Fruit fly (Drosophila melanogaster): ENCODE data around the gene CG8064.

CG8064 gene

DNA sequence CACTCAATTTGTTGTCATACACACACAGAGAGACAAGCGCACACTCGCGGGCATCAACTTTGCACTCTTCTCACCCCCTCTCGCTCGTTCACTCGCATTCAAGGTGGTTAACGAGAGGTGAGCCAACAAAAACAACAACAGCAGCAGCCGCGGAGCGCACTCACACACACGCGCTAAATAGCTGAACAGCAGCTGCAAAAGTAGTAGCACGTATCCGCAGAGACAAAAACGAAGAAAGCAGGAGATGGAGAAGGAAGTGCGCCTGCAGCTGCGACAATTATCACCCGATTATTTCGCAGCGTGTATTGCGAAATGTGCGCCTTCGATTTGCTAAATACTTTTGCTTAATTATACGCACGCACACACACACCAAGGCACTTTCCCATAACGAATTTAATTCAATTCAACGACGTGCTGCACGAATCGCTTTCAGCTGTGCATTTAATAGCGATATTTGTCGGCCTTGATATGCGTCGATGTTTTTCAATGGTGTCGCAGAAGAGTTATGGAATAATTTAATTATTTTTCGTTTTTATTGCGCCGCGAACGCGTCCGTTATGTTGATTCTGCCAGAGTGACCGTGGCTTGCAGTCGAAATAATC, 14.9 kb downstream of the CG8064 start:
- TF ChIP-seq h (optimal IDR thresholded peaks at IDR 0.05) (no peak), ttk (optimal IDR thresholded peaks at IDR 0.05) (no peak), Myc (optimal IDR thresholded peaks at IDR 0.05) (no peak), insv (optimal IDR thresholded peaks at IDR 0.05) (no peak), psq (optimal IDR thresholded peaks at IDR 0.05) (no peak), Sin3A (optimal IDR thresholded peaks at IDR 0.05) (no peak)

DNA sequence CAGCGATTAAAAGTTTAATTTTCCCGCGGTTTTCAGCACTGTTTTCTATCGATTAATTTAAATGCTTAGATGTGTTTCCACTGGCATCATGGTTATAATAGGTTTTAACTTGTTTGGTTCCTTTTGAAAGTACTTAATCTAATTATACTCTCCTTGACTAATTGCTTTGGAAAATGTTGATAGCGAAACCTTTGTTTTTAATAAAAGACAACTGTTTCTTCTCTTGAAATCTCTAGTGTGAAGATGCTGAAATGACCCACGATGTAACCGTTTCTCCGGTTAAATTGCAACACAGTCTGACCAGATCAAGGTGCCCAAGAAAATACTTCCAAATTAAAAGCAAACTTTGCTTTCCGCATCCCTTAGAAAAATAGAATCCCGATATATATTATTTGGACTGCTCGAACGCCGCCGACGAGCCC, 15.5 kb downstream of the CG8064 start, which contains the start of gene Dlc90F:
TSS of gene Dlc90F (plus strand) at position 330 of the 422 bp plus-strand sequence.
- TF ChIP-seq Sin3A (optimal IDR thresholded peaks at IDR 0.05) (no peak), ttk (optimal IDR thresholded peaks at IDR 0.05) (no peak), h (optimal IDR thresholded peaks at IDR 0.05) (no peak), insv (optimal IDR thresholded peaks at IDR 0.05) (no peak), psq (optimal IDR thresholded peaks at IDR 0.05) (no peak), Myc (optimal IDR thresholded peaks at IDR 0.05) (no peak)

DNA sequence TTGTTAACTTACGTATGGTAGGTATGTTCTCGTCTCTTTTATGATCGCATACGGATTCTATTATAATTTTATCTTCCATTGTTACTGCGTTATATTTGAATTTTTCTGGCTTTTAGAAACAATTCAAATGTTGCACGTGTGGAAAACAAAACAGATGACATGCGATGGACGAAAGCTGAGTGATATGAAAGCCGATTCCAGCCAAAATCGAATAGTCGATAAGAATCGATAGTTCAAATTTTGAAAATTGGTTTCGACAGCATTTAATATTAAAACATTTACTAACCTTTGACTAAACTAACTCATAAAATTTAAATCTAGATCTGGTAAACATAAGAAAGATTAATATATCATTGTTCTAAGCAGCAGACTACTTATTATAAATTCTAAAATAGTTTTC, 18.1 kb downstream of the CG8064 start, which contains the start of gene Polr1E:
TSS of gene Polr1E (minus strand) at position 160 of the 400 bp plus-strand sequence.
- TF ChIP-seq psq (optimal IDR thresholded peaks at IDR 0.05): no peak

DNA sequence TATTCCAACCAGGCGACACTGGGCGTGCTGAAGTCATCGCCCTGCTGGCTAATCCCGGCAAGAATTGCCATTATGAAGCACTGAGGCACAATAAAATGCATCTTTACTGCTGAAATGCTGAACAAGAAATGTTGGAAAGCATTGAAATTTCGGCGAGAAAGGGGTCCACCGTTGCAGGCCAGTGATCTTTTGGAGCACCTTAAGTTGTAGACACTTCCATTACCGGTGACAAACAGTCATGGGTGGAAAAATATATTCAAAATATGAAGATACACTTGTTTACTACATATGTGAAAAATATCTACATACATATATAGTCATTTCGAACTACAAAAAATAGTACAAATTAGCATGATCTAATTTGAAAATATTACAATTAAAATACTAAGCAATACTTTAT, 19.3 kb downstream of the CG8064 start, which contains the start of gene CG7126:
TSS of gene CG7126 (minus strand) at position 101 of the 400 bp plus-strand sequence.
- no peak for TF ChIP-seq insv (optimal IDR thresholded peaks at IDR 0.05)
- no peak for TF ChIP-seq ttk (optimal IDR thresholded peaks at IDR 0.05)
- TF ChIP-seq Sin3A (optimal IDR thresholded peaks at IDR 0.05): no peak
- no peak for TF ChIP-seq h (optimal IDR thresholded peaks at IDR 0.05)
- no peak for TF ChIP-seq psq (optimal IDR thresholded peaks at IDR 0.05)
- TF ChIP-seq Myc (optimal IDR thresholded peaks at IDR 0.05): no peak

DNA sequence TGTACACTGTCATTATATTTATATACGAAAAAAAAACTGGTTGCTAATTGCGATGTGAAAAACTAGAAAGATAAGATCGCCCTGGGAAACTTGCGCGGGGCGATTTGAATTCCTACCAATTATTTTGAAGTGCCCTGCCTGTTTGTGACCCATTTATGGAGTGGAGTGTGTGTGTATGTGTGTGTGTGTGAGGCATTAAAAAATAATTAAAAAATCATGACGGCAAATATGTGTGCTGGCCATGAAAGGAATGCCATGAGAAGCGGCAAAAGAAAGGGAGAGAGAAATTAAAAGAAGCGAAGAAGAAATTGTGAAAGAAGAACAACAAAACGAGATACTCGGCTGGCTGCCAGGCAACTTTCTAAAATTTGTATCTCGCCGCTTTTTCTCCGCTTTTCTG, 26.4 kb downstream of the CG8064 start:
- no peak for TF ChIP-seq h (optimal IDR thresholded peaks at IDR 0.05)
- no peak for TF ChIP-seq ttk (optimal IDR thresholded peaks at IDR 0.05)
- TF ChIP-seq psq (optimal IDR thresholded peaks at IDR 0.05): no peak
- TF ChIP-seq Myc (optimal IDR thresholded peaks at IDR 0.05): no peak
- no peak for TF ChIP-seq insv (optimal IDR thresholded peaks at IDR 0.05)
- TF ChIP-seq Sin3A (optimal IDR thresholded peaks at IDR 0.05): no peak

DNA sequence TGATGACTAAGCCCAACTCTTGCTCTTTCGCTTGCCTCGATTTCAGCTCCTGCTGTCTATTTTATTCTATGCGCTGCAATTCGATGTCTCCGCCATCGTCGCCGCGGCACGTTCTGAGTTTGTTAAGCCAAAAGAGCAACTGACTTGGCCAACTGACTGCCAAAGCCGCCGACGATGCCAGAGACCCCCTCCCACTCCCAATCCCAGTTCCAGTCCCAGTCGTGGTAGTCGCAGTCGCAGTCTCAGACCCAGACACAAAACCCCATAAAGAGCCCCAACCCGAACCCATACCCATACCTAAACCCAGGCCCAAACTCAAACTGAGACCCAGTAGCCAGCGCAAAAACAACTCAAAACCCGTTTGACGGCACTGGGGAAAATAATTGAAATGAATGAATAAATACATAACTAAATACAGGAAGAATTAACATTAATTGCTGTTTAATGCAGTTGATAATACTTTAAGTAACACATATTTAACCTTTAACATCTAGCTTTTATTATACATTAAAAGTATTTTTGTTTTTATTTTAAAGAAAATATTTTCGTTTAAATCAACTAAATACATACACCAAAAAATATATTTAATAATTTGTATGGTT, 27.4 kb downstream of the CG8064 start:
- TF ChIP-seq Myc (optimal IDR thresholded peaks at IDR 0.05) (no peak), psq (optimal IDR thresholded peaks at IDR 0.05) (no peak), ttk (optimal IDR thresholded peaks at IDR 0.05) (no peak), h (optimal IDR thresholded peaks at IDR 0.05) (no peak), Sin3A (optimal IDR thresholded peaks at IDR 0.05) (no peak), insv (optimal IDR thresholded peaks at IDR 0.05) (no peak)

DNA sequence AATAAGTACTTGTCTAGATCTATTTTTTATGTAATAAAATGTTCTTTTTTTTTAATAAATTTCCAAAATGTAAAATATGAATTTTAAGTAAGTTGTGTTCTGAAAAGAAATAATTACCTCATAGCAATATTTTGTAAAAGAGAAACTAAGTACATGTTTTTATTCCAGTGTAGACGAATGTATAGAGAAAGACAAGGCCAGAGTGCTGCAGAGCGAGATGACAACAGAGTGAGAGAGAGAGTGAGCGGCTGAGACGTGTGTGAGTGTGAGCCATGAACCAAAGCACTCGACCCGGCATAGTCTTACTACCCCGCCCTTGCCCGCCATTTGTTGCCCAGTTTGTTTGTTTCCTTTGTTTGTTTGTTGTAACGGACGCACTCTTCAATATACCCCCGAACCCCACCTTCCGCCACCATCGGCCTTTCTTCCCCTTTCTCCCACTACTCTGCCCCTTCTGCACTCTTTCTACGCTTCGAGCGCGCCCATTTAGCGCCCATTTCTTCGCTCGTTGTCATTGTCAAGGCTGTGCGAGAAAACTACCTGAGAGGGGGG, 28.0 kb downstream of the CG8064 start:
- TF ChIP-seq insv (optimal IDR thresholded peaks at IDR 0.05): no peak
- TF ChIP-seq psq (optimal IDR thresholded peaks at IDR 0.05): no peak

DNA sequence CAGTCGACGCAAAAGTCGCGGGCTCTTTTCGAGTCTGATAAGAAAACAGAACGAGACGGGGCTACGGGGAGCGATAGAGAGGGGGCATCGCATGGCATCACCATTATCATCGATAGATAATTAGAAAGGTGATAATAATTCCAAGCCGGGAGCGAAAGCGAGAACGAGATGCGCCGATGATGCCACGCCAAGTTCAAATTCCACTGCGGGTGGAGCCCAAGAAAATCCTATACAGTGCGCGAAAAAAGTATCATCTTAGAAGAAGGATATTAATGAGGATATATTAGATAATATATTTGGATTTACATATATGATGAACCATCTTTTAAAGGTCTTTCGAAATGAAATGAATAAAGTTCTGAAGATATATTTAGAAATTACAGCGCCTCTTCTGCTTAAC, 29.3 kb downstream of the CG8064 start:
- TF ChIP-seq Sin3A (optimal IDR thresholded peaks at IDR 0.05) (no peak), insv (optimal IDR thresholded peaks at IDR 0.05) (no peak), ttk (optimal IDR thresholded peaks at IDR 0.05) (no peak), h (optimal IDR thresholded peaks at IDR 0.05) (no peak), Myc (optimal IDR thresholded peaks at IDR 0.05) (no peak), psq (optimal IDR thresholded peaks at IDR 0.05) (no peak)

DNA sequence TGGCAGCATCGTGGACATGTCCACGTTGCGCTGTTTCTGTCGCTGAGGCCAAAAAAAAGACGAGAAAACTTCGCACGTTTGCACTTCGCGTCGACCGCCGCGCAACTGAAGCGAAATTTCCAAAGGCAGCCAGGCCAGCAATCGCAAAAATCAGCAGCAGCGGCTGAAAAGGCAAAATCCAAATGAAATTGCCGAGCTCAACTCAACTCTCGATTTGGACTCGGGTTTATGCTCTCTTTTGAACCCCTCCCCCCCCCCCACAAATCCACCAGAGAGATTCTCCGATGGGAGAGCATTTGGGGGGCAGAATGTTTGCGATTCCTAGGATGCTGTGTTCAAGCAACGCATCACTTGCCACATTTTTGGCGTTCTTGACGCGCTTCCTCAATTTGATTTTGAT, 30.9 kb downstream of the CG8064 start, which contains the start of gene PKD:
TSS of gene PKD (minus strand) at position 88 of the 400 bp plus-strand sequence.
- TF ChIP-seq insv (optimal IDR thresholded peaks at IDR 0.05) (no peak), Sin3A (optimal IDR thresholded peaks at IDR 0.05) (no peak), psq (optimal IDR thresholded peaks at IDR 0.05) (no peak), Myc (optimal IDR thresholded peaks at IDR 0.05) (no peak), h (optimal IDR thresholded peaks at IDR 0.05) (no peak), ttk (optimal IDR thresholded peaks at IDR 0.05) (no peak)

DNA sequence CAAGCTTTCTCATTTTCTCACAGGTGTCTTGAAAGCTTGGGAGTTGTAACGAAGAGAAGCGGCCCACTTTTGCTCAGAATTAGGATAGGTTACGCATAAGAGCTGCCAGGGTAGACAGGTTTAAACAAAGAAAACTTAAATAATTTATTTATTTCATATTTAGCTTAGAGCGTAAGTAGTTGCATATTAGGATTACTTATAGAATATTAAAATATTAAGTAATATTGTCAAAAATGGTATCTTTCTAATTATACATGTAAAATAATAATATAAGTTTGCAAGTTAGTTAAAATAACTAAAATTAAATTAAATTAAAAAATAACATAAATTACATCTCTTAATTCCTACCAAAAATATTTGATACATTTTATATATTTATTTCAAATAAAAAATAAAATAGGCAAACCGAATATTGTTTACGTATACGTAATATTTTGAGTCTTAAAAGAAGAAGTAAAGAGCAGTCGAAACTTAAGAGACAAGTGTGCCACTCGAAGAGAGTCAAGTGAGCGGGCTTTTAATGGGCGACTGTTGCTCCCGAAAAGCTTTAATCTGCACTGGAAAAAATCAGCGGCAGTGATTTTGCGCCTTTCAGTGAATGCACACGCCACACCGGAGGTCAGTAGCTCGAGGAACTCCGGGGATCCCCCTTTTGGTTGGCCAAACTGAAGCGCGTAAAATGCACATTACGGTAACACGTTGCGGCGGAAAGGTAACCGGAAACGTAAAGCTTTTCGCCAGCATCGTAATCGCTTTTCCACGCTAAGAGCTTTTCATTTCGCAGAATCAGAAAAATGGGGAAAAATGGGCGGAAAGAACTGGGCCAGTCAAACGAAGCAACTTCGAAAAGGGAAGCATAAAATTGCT, 31.6 kb downstream of the CG8064 start:
- TF ChIP-seq Myc (optimal IDR thresholded peaks at IDR 0.05): no peak
- TF ChIP-seq insv (optimal IDR thresholded peaks at IDR 0.05): no peak
- no peak for TF ChIP-seq h (optimal IDR thresholded peaks at IDR 0.05)
- TF ChIP-seq Sin3A (optimal IDR thresholded peaks at IDR 0.05): no peak
- TF ChIP-seq psq (optimal IDR thresholded peaks at IDR 0.05): no peak
- TF ChIP-seq ttk (optimal IDR thresholded peaks at IDR 0.05): no peak

DNA sequence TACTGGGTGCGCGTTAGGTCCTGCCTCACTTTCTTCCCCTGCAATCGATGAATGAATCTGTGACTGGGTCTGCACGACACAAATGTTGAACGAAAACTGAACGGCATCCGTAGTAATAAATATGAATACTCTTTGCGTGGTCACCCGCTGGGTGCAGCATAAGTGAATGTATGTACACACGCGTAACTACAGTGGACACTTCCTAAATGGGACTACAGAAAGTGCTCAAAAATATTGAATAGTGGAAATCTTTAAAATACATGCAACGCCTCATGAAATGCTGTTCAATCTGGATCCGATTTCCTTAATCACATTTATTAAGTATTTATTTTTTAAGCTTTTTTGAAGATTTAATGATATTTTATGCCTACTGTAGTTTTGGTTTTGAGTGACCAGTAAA, 45.4 kb downstream of the CG8064 start, which contains the start of gene naz:
TSS of gene naz (minus strand) at position 101 of the 400 bp plus-strand sequence.
- TF ChIP-seq Myc (optimal IDR thresholded peaks at IDR 0.05) (no peak), h (optimal IDR thresholded peaks at IDR 0.05) (no peak), insv (optimal IDR thresholded peaks at IDR 0.05) (no peak), Sin3A (optimal IDR thresholded peaks at IDR 0.05) (no peak), ttk (optimal IDR thresholded peaks at IDR 0.05) (no peak), psq (optimal IDR thresholded peaks at IDR 0.05) (no peak)

All from Kc167 (cell line).